Worm (Caenorhabditis elegans) whole organism, mixed stage, embryonic: ENCODE measurements around the gene clec-35.

Source experiments
- M03D4.4 ChIP-seq: sonication (generic microtip); optimal IDR thresholded peaks from 2 replicates; lab custom pipeline; 2017; ENCODE audit warnings: mild to moderate bottlenecking, missing genetic modification characterization, missing compliant biosample characterization
- ceh-39 ChIP-seq: fragments of 150-350 bp; optimal IDR thresholded peaks from 2 replicates; lab custom pipeline; 2014; ENCODE audit warnings: missing biosample characterization, missing genetic modification characterization
- ces-1 ChIP-seq: fragments of 150-350 bp; optimal IDR thresholded peaks from 2 replicates; lab custom pipeline; 2014; ENCODE audit warnings: missing biosample characterization, missing genetic modification reagents, missing genetic modification characterization
- lsy-2 ChIP-seq: fragments of 150-350 bp; optimal IDR thresholded peaks from 2 replicates; lab custom pipeline; 2014; ENCODE audit warnings: missing biosample characterization, missing genetic modification characterization
- mab-5 ChIP-seq: fragments of 150-350 bp; optimal IDR thresholded peaks from 2 replicates; lab custom pipeline; 2014; ENCODE audit warnings: missing biosample characterization, missing genetic modification characterization
- mep-1 ChIP-seq: fragments of 150-350 bp; optimal IDR thresholded peaks from 2 replicates; lab custom pipeline; 2017; ENCODE audit warnings: missing biosample characterization, missing genetic modification reagents, missing genetic modification characterization, inconsistent platforms
- nhr-12 ChIP-seq: fragments of 150-350 bp; optimal IDR thresholded peaks from 2 replicates; lab custom pipeline; 2014; ENCODE audit warnings: missing biosample characterization, missing genetic modification characterization
- nhr-237 ChIP-seq: fragments of 150-350 bp; optimal IDR thresholded peaks from 2 replicates; lab custom pipeline; 2014; ENCODE audit warnings: missing biosample characterization, missing genetic modification characterization
- nhr-28 ChIP-seq: fragments of 150-350 bp; optimal IDR thresholded peaks from 2 replicates; lab custom pipeline; 2014; ENCODE audit warnings: missing biosample characterization, missing genetic modification characterization
- nhr-76 ChIP-seq: sonication (generic microtip); optimal IDR thresholded peaks from 2 replicates; lab custom pipeline; 2017; ENCODE audit warnings: missing biosample characterization, missing genetic modification characterization
- unc-62 ChIP-seq: fragments of 150-350 bp; optimal IDR thresholded peaks from 2 replicates; lab custom pipeline; 2014; ENCODE audit warnings: missing biosample characterization, missing genetic modification reagents, missing genetic modification characterization

DNA sequence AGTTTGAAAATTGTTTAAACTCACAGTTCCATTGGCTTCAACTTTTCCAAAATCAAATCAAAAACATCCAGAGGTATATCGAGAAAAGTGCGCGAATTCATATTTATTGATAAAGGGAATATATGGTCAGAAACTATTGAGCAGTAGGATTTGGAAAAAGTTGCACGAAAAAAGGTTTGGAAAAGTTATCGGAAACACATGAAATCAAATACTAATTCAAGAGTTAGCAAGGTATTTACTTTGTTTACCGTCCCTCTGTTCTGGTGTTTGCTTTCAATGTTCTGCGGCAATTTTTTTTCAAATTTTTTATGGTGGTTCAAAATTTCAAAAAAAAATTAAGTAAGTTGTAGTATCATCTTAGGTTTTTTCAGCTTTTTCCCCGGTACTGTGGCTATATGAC is 45.5 kb upstream of the clec-35 start, which contains the start of gene fbxa-45:
- TF ChIP-seq unc-62 (GFP tag; lab: Kevin White, UChicago) = no peak
- no peak for TF ChIP-seq nhr-76 (tag; lab: Kevin White, UChicago)
- TF ChIP-seq nhr-12 = no peak
- no peak for TF ChIP-seq ces-1
- TF ChIP-seq nhr-237 (tag; lab: Kevin White, UChicago) = no peak
- no peak for TF ChIP-seq ceh-39
- TF ChIP-seq M03D4.4 (tag; lab: Kevin White, UChicago) = no peak
- no peak for TF ChIP-seq mab-5 (tag; lab: Kevin White, UChicago)
- TF ChIP-seq nhr-28 = no peak
- no peak for TF ChIP-seq lsy-2 (tag; lab: Kevin White, UChicago)
- no peak for TF ChIP-seq mep-1 (tag; lab: Kevin White, UChicago)
